Worm (Caenorhabditis elegans): ENCODE measurements around the gene Y46H3A.5.

Gene Y46H3A.5

DNA sequence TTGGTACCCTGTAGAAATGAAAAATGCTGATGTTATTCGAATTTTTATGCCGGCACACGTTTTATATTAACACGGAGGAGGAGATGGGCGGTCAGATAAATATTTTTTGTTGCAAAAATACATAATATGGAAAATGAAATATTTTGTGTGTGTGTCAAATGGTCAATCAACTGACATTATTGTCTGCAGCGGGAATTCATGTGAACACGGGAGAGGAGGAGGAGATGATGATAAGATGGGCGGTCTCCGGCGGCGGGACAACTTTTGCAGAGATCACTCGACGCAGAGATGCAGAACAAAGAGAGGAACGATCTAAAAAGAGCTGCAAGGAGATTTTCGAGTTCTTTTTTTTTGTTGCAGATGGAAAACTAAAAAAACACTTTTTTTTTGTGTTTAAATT is 43.0 kb downstream of the Y46H3A.5 start, which contains the start of gene dhs-13:
dhs-13 (minus strand) TSS at position 8 of the 400 bp plus-strand sequence.
- TF ChIP-seq T22C8.4 (GFP tag; IDR thresholded peaks at IDR 0.05) = no peak
- TF ChIP-seq ref-1 (GFP tag; conservative IDR thresholded peaks at IDR 0.05) = no peak
- no peak for TF ChIP-seq flt-1 (GFP tag; IDR thresholded peaks at IDR 0.05)
- TF ChIP-seq ztf-23 (GFP tag; IDR thresholded peaks at IDR 0.05) = no peak
- TF ChIP-seq ztf-29 (GFP tag; IDR thresholded peaks at IDR 0.05) = no peak
- no peak for TF ChIP-seq klf-2 (GFP tag; conservative IDR thresholded peaks at IDR 0.05)
- TF ChIP-seq med-1 (GFP tag; optimal IDR thresholded peaks at IDR 0.05; ENCODE audit: insufficient read depth) = no peak
- TF ChIP-seq tab-1 (GFP tag; IDR thresholded peaks at IDR 0.05) = no peak
- no peak for TF ChIP-seq cog-1 (tag; optimal IDR thresholded peaks at IDR 0.05)

DNA sequence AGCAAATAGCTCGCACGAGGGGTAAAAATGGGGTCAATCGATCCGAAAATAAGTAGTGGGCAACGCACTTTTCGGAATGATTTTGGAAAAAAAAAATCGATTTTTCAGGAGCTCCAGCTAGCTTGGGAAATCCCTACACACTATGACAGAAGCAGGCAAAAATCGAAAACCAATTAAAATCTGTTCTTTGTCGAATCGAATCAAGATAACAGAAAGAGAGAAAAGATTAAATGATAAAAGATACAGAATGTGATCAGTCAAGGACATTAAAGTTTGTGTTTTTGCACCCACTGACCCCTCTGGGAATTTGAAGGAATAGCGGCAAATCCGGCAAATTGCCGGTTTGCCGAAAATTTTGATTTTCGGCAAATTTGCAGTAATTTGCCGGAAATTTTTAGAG is 47.3 kb downstream of the Y46H3A.5 start:
- TF ChIP-seq tab-1 (GFP tag; IDR thresholded peaks at IDR 0.05) = no peak
- no peak for TF ChIP-seq ztf-23 (GFP tag; IDR thresholded peaks at IDR 0.05)
- no peak for TF ChIP-seq cog-1 (tag; optimal IDR thresholded peaks at IDR 0.05)
- no peak for TF ChIP-seq ref-1 (GFP tag; conservative IDR thresholded peaks at IDR 0.05)
- no peak for TF ChIP-seq klf-2 (GFP tag; conservative IDR thresholded peaks at IDR 0.05)
- no peak for TF ChIP-seq T22C8.4 (GFP tag; IDR thresholded peaks at IDR 0.05)
- no peak for TF ChIP-seq med-1 (GFP tag; optimal IDR thresholded peaks at IDR 0.05; ENCODE audit: insufficient read depth)
- no peak for TF ChIP-seq flt-1 (GFP tag; IDR thresholded peaks at IDR 0.05)
- no peak for TF ChIP-seq ztf-29 (GFP tag; IDR thresholded peaks at IDR 0.05)

All from whole organism, midembryonic.